Fruit fly (Drosophila melanogaster): Measurements from ENCODE around the gene Mrp5.

The Mrp5 gene

dm6 chr3R:19820994-19821393 lies 54.5 kb downstream of the Mrp5 start:
- TF ChIP-seq noc (tag; optimal IDR thresholded peaks at IDR 0.05) = no peak

dm6 chr3R:19816758-19817157 lies 58.7 kb downstream of the Mrp5 start:
- no peak for TF ChIP-seq noc (tag; optimal IDR thresholded peaks at IDR 0.05)

Measured in whole organism, larva.